Fruit fly (Drosophila melanogaster) whole organism, embryonic: ENCODE results near the gene eIF4A.

ENCODE experiments used
- Blimp-1 ChIP-seq: fragments of 200-800 bp; sonication (Bioruptor generic); optimal IDR thresholded peaks from 3 replicates; lab custom pipeline; 2018; ENCODE audit warnings: missing biosample characterization, missing genetic modification characterization, mild to moderate bottlenecking, moderate library complexity, missing genetic modification reagents
- CG10321 ChIP-seq: fragments of 200-800 bp; sonication (Bioruptor generic); IDR thresholded peaks from 2 replicates; pipeline ENCODE4 v1.3.6; 2022; ENCODE audit warnings: missing biosample characterization, missing genetic modification characterization
- CG11093 ChIP-seq: fragments of 200-800 bp; sonication (Bioruptor generic); IDR thresholded peaks from 3 replicates; pipeline ENCODE4 v1.3.6; 2022; ENCODE audit warnings: missing biosample characterization, missing genetic modification characterization
- CG15514 ChIP-seq: fragments of 200-800 bp; sonication (Bioruptor generic); optimal IDR thresholded peaks from 3 replicates; lab custom pipeline; 2017; ENCODE audit warnings: missing biosample characterization, missing genetic modification characterization, mild to moderate bottlenecking, moderate library complexity, missing genetic modification reagents
- CG17612 ChIP-seq: fragments of 200-800 bp; sonication (Bioruptor generic); IDR thresholded peaks from 2 replicates; pipeline ENCODE4 v1.3.6; 2022; ENCODE audit warnings: missing biosample characterization, missing genetic modification characterization
- CG18011 ChIP-seq: fragments of 200-800 bp; sonication (Bioruptor generic); optimal IDR thresholded peaks from 2 replicates; lab custom pipeline; 2017; ENCODE audit warnings: missing biosample characterization, missing genetic modification characterization, mild to moderate bottlenecking, moderate library complexity, missing genotype
- CG2199 ChIP-seq: fragments of 200-800 bp; sonication (Bioruptor generic); IDR thresholded peaks from 3 replicates; pipeline ENCODE4 v1.3.6; 2022; ENCODE audit warnings: missing biosample characterization, missing genetic modification characterization
- CG34376 ChIP-seq: fragments of 200-800 bp; sonication (Bioruptor generic); optimal IDR thresholded peaks from 2 replicates; lab custom pipeline; 2018; ENCODE audit warnings: missing biosample characterization, mild to moderate bottlenecking, missing genetic modification characterization
- CG3726 ChIP-seq: fragments of 200-800 bp; sonication (Bioruptor generic); IDR thresholded peaks from 3 replicates; pipeline ENCODE4, ENCODE4 v1.3.6; 2022; ENCODE audit warnings: missing biosample characterization, missing genetic modification characterization
- CG4328 ChIP-seq: fragments of 200-800 bp; sonication (Bioruptor generic); optimal IDR thresholded peaks from 3 replicates; lab custom pipeline; 2017; ENCODE audit warnings: missing biosample characterization, missing genetic modification reagents, missing genetic modification characterization
- CG4617 ChIP-seq: fragments of 200-800 bp; sonication (Bioruptor generic); optimal IDR thresholded peaks from 3 replicates; lab custom pipeline; 2016; ENCODE audit warnings: missing biosample characterization, missing genetic modification characterization, borderline replicate concordance
- CG6791 ChIP-seq: fragments of 200-800 bp; sonication (Bioruptor generic); IDR thresholded peaks from 3 replicates; pipeline ENCODE4 v1.3.6; 2022; ENCODE audit warnings: missing biosample characterization, missing genetic modification characterization; ENCODE audit not compliant: partially characterized antibody
- CG9437 ChIP-seq: fragments of 200-800 bp; sonication (Bioruptor generic); optimal IDR thresholded peaks from 2 replicates; lab custom pipeline; 2018; ENCODE audit warnings: missing biosample characterization, mild to moderate bottlenecking, missing genetic modification characterization
- CG9797 ChIP-seq: fragments of 200-800 bp; sonication (Bioruptor generic); optimal IDR thresholded peaks from 3 replicates; lab custom pipeline; 2018; ENCODE audit warnings: missing biosample characterization, mild to moderate bottlenecking, missing genetic modification characterization
- Chrac-16 ChIP-seq: fragments of 200-800 bp; sonication (Bioruptor generic); optimal IDR thresholded peaks from 3 replicates; lab custom pipeline; 2016; ENCODE audit warnings: missing biosample characterization, missing genetic modification characterization
- CoRest ChIP-seq: fragments of 200-800 bp; sonication (Bioruptor generic); optimal IDR thresholded peaks from 3 replicates; lab custom pipeline; 2018; ENCODE audit warnings: missing biosample characterization, mild to moderate bottlenecking, missing genetic modification characterization, moderate library complexity
- Dp ChIP-seq: fragments of 200-800 bp; sonication (Bioruptor generic); optimal IDR thresholded peaks from 2 replicates; lab custom pipeline; 2018; ENCODE audit warnings: missing biosample characterization, mild to moderate bottlenecking, missing genetic modification characterization, moderate library complexity
- E2f2 ChIP-seq: fragments of 200-800 bp; sonication (Bioruptor generic); IDR thresholded peaks from 2 replicates; pipeline ENCODE4 v1.3.6; 2022; ENCODE audit warnings: missing biosample characterization, missing genetic modification characterization
- Ets97D ChIP-seq: fragments of 200-800 bp; sonication (Bioruptor generic); optimal IDR thresholded peaks from 3 replicates; lab custom pipeline; 2016; ENCODE audit warnings: missing biosample characterization, missing genetic modification characterization
- GATAe ChIP-seq: fragments of 200-800 bp; sonication (Bioruptor generic); conservative IDR thresholded peaks from 2 replicates; pipeline ENCODE4 v1.3.6; 2022; ENCODE audit warnings: missing biosample characterization, missing genetic modification characterization
- Hr51 ChIP-seq, 2 experiments: fragments of 200-800 bp; sonication (Bioruptor generic); optimal IDR thresholded peaks; 2 replicates in 1 of 2; 3 replicates in 1 of 2; lab custom pipeline; 2016 to 2018; ENCODE audit warnings: missing biosample characterization in 2 of 2, missing genetic modification characterization in 2 of 2, mild to moderate bottlenecking in 1 of 2, moderate library complexity in 1 of 2
- Hr78 ChIP-seq, 2 experiments: fragments of 200-800 bp in 1 of 2; fragments of >200 bp in 1 of 2; sonication (Bioruptor generic) in 1 of 2; optimal IDR thresholded peaks; 2 replicates each; lab custom pipeline; 2017 to 2019; ENCODE audit warnings: missing biosample characterization in 2 of 2, missing genetic modification characterization in 2 of 2, mild to moderate bottlenecking in 1 of 2, moderate library complexity in 1 of 2
- MBD-R2 ChIP-seq: fragments of 200-800 bp; sonication (Bioruptor generic); IDR thresholded peaks from 2 replicates; pipeline ENCODE4 v1.3.6; 2022; ENCODE audit warnings: missing biosample characterization, missing genetic modification characterization
- MESR4 ChIP-seq: fragments of 200-800 bp; sonication (Bioruptor generic); optimal IDR thresholded peaks from 2 replicates; lab custom pipeline; 2018; ENCODE audit warnings: missing biosample characterization, mild to moderate bottlenecking, missing genetic modification characterization, moderate library complexity
- Med ChIP-seq: fragments of 200-800 bp; sonication (Bioruptor generic); peaks from one replicate; lab custom pipeline; 2016; ENCODE audit warnings: missing biosample characterization, missing genetic modification characterization, mild to moderate bottlenecking, inconsistent platforms, moderate library complexity
- Myb ChIP-seq: fragments of 200-800 bp; sonication (Bioruptor generic); optimal IDR thresholded peaks from 2 replicates; lab custom pipeline; 2016; ENCODE audit warnings: missing biosample characterization, missing genetic modification characterization
- NFAT ChIP-seq: fragments of 200-800 bp; sonication (Bioruptor generic); IDR thresholded peaks from 2 replicates; pipeline ENCODE4 v1.3.6; 2022; ENCODE audit warnings: missing biosample characterization, missing genetic modification characterization
- Rfx ChIP-seq: fragments of 200-800 bp; sonication (Bioruptor generic); IDR thresholded peaks from 2 replicates; pipeline ENCODE4 v1.3.6; 2022; ENCODE audit warnings: missing biosample characterization, missing genetic modification characterization
- TFAM ChIP-seq: fragments of 200-800 bp; sonication (Bioruptor generic); optimal IDR thresholded peaks from 2 replicates; lab custom pipeline; 2017; ENCODE audit warnings: missing biosample characterization, missing genetic modification characterization, inconsistent platforms
- bbx ChIP-seq: fragments of 200-800 bp; sonication (Bioruptor generic); IDR thresholded peaks from 2 replicates; pipeline ENCODE4 v1.3.6; 2022; ENCODE audit warnings: missing biosample characterization, missing genetic modification characterization; ENCODE audit not compliant: partially characterized antibody
- chinmo ChIP-seq: fragments of 200-800 bp; sonication (Bioruptor generic); IDR thresholded peaks from 4 replicates; pipeline ENCODE4 v1.3.6; 2022; ENCODE audit warnings: missing biosample characterization, missing genetic modification characterization; ENCODE audit not compliant: partially characterized antibody
- da ChIP-seq: fragments of 200-800 bp; sonication (Bioruptor generic); optimal IDR thresholded peaks from 2 replicates; lab custom pipeline; 2016; ENCODE audit warnings: missing biosample characterization, missing genetic modification characterization
- exex ChIP-seq: fragments of 200-800 bp; sonication (Bioruptor generic); optimal IDR thresholded peaks from 4 replicates; lab custom pipeline; 2018; ENCODE audit warnings: missing biosample characterization, mild to moderate bottlenecking, missing genetic modification characterization, moderate library complexity
- gfzf ChIP-seq: fragments of 200-800 bp; sonication (Bioruptor generic); optimal IDR thresholded peaks from 2 replicates; lab custom pipeline; 2016; ENCODE audit warnings: missing biosample characterization, mild to moderate bottlenecking, missing genetic modification characterization, moderate library complexity
- gro ChIP-seq: fragments of 200-800 bp; sonication (Bioruptor generic); optimal IDR thresholded peaks from 2 replicates; lab custom pipeline; 2016; ENCODE audit warnings: missing biosample characterization, missing genetic modification characterization
- hb ChIP-seq: fragments of 200-800 bp; sonication (Bioruptor generic); IDR thresholded peaks from 3 replicates; pipeline ENCODE4 v1.3.6; 2022; ENCODE audit warnings: missing biosample characterization, missing genetic modification characterization; ENCODE audit not compliant: partially characterized antibody
- lbe ChIP-seq: fragments of 200-800 bp; sonication (Bioruptor generic); optimal IDR thresholded peaks from 2 replicates; lab custom pipeline; 2016; ENCODE audit warnings: missing biosample characterization, mild to moderate bottlenecking, missing genetic modification characterization
- nmo ChIP-seq: fragments of 200-800 bp; sonication (Bioruptor generic); optimal IDR thresholded peaks from 2 replicates; lab custom pipeline; 2018; ENCODE audit warnings: missing biosample characterization, mild to moderate bottlenecking, missing genetic modification characterization, moderate library complexity
- nom ChIP-seq: fragments of 200-800 bp; sonication (Bioruptor generic); optimal IDR thresholded peaks from 2 replicates; lab custom pipeline; 2017; ENCODE audit warnings: missing biosample characterization, missing genetic modification characterization, mild to moderate bottlenecking, moderate library complexity, missing genetic modification reagents
- p53 ChIP-seq: fragments of 200-800 bp; sonication (Bioruptor generic); optimal IDR thresholded peaks from 2 replicates; lab custom pipeline; 2016; ENCODE audit warnings: missing biosample characterization, missing genetic modification characterization
- phol ChIP-seq: fragments of 200-800 bp; sonication (Bioruptor generic); optimal IDR thresholded peaks from 3 replicates; lab custom pipeline; 2018; ENCODE audit warnings: missing biosample characterization, mild to moderate bottlenecking, missing genetic modification characterization, moderate library complexity
- pzg ChIP-seq: fragments of 200-800 bp; sonication (Bioruptor generic); optimal IDR thresholded peaks from 3 replicates; lab custom pipeline; 2018; ENCODE audit warnings: missing biosample characterization, mild to moderate bottlenecking, missing genetic modification characterization, moderate library complexity
- ranshi ChIP-seq: fragments of 200-800 bp; sonication (Bioruptor generic); IDR thresholded peaks from 2 replicates; pipeline ENCODE4 v1.3.6; 2022; ENCODE audit warnings: missing biosample characterization, missing genetic modification characterization
- row ChIP-seq: fragments of 200-800 bp; sonication (Bioruptor generic); IDR thresholded peaks from 3 replicates; pipeline ENCODE4 v1.3.6; 2022; ENCODE audit warnings: missing biosample characterization, missing genetic modification characterization
- sr ChIP-seq: fragments of 200-800 bp; sonication (Bioruptor generic); IDR thresholded peaks from 3 replicates; pipeline ENCODE4 v1.3.6; 2022; ENCODE audit warnings: missing biosample characterization, missing genetic modification characterization
- stwl ChIP-seq: fragments of 200-800 bp; sonication (Bioruptor generic); optimal IDR thresholded peaks from 3 replicates; lab custom pipeline; 2018; ENCODE audit warnings: missing biosample characterization, mild to moderate bottlenecking, missing genetic modification characterization, moderate library complexity
- sug ChIP-seq: fragments of 200-800 bp; optimal IDR thresholded peaks from 2 replicates; lab custom pipeline; 2019; ENCODE audit warnings: missing biosample characterization, mild to moderate bottlenecking, missing genetic modification characterization, moderate library complexity
- vnd ChIP-seq: fragments of 200-800 bp; sonication (Bioruptor generic); IDR thresholded peaks from 3 replicates; pipeline ENCODE4 v1.3.6; 2022; ENCODE audit warnings: missing biosample characterization, missing genetic modification characterization; ENCODE audit not compliant: partially characterized antibody
- zfh1 ChIP-seq: fragments of 200-800 bp; sonication (Bioruptor generic); IDR thresholded peaks from 3 replicates; pipeline ENCODE4 v1.3.6; 2022; ENCODE audit warnings: missing biosample characterization, missing genetic modification characterization

The eIF4A gene

dm6 chr2L:6000065-6000464 is 18.5 kb downstream of the eIF4A start, which contains the start of gene Tsp26A:
Gene Tsp26A (plus strand): TSS chr2L:6000228.
- TF ChIP-seq hb (GFP tag; lab: Robert Waterston, UW), result no peak
- peak; percentile 40 for TF ChIP-seq CG9797 (GFP tag; lab: Kevin White, UChicago)
- peak; percentile 67 for TF ChIP-seq gfzf
- TF ChIP-seq CoRest (tag; lab: Kevin White, UChicago), result peak; percentile 15
- TF ChIP-seq CG15514, result no peak
- TF ChIP-seq Blimp-1 (GFP tag; lab: Kevin White, UChicago), result no peak
- TF ChIP-seq NFAT (GFP tag; lab: Robert Waterston, UW), result no peak
- TF ChIP-seq pzg (GFP tag; lab: Kevin White, UChicago), result peak; percentile 42
- peak; percentile 55 for TF ChIP-seq stwl (tag; lab: Kevin White, UChicago)
- 0 out of 3 replicates have a peak, but pooled peaks have one; percentile 35 for TF ChIP-seq CG6791
- TF ChIP-seq CG9437, result peak; percentile 81
- peak; percentile 39 for TF ChIP-seq Myb (GFP tag; lab: Kevin White, UChicago)
- TF ChIP-seq TFAM, result no peak
- no peak for TF ChIP-seq CG18011
- peak; percentile 93 for TF ChIP-seq phol (tag; lab: Kevin White, UChicago)
- TF ChIP-seq Hr51 (GFP tag; optimal IDR thresholded peaks at IDR 0.05; lab: Kevin White, UChicago), result no peak
- TF ChIP-seq MBD-R2 (GFP tag; lab: Robert Waterston, UW), result peak; percentile 63
- peak; percentile 56 for TF ChIP-seq E2f2
- TF ChIP-seq lbe (GFP tag; lab: Kevin White, UChicago), result no peak
- 0 out of 3 replicates have a peak, but pooled peaks have one; percentile 23 for TF ChIP-seq row (GFP tag; lab: Robert Waterston, UW)
- no peak for TF ChIP-seq da
- TF ChIP-seq zfh1, result peak; percentile 27; the same call in 1 of the 3 replicates
- no peak for TF ChIP-seq p53
- TF ChIP-seq CG4617, result peak; percentile 61
- TF ChIP-seq CG4328, result no peak
- TF ChIP-seq ranshi (GFP tag; lab: Robert Waterston, UW), result 0 out of 2 replicates have a peak, but pooled peaks have one; percentile 16
- TF ChIP-seq Rfx, result peak; percentile 23; the same call in 1 of the 2 replicates
- TF ChIP-seq chinmo (GFP tag; lab: Robert Waterston, UW), result 0 out of 4 replicates have a peak, but pooled peaks have one; percentile 52
- peak; percentile 78 for TF ChIP-seq MESR4 (GFP tag; lab: Kevin White, UChicago)
- peak; percentile 47 for TF ChIP-seq Dp (GFP tag; lab: Kevin White, UChicago)
- peak; percentile 48; the same call in 1 of the 2 replicates for TF ChIP-seq bbx (GFP tag; lab: Robert Waterston, UW)
- no peak for TF ChIP-seq CG10321 (GFP tag; lab: Robert Waterston, UW)
- TF ChIP-seq nmo (GFP tag; lab: Kevin White, UChicago), result no peak
- TF ChIP-seq Med, result peak; percentile 62
- peak; percentile 29 for TF ChIP-seq Ets97D (GFP tag; lab: Kevin White, UChicago)

dm6 chr2L:6006508-6007232 is 25.1 kb downstream of the eIF4A start, which contains the start of gene Gal:
Gene Gal (minus strand): TSS chr2L:6006827.
- TF ChIP-seq gro (GFP tag; lab: Kevin White, UChicago) (peak; percentile 2), CG34376 (GFP tag; lab: Kevin White, UChicago) (peak; percentile 1), Med (peak; percentile 64), sug (tag; lab: Kevin White, UChicago) (peak; percentile 83), nom (peak; percentile 42), CG3726 (GFP tag; lab: Robert Waterston, UW) (0 out of 3 replicates have a peak, but pooled peaks have one; percentile 30), GATAe (no peak), vnd (GFP tag; lab: Robert Waterston, UW) (0 out of 3 replicates have a peak, but pooled peaks have one; percentile 27), sr (GFP tag; lab: Robert Waterston, UW) (0 out of 3 replicates have a peak, but pooled peaks have one; percentile 53), CG2199 (GFP tag; lab: Robert Waterston, UW) (0 out of 3 replicates have a peak, but pooled peaks have one; percentile 35), exex (peak; percentile 97), Chrac-16 (GFP tag; lab: Kevin White, UChicago) (no peak), CG17612 (GFP tag; lab: Robert Waterston, UW) (no peak), CG11093 (no peak), Hr78 (GFP tag; optimal IDR thresholded peaks at IDR 0.05; lab: Kevin White, UChicago) (peak in 1 of 2 experiments; percentile 28)
